Fruit fly (Drosophila melanogaster) whole organism, embryonic: ENCODE results near the gene CG10959.

ENCODE experiments used
- Aef1 ChIP-seq: fragments of 200-800 bp; sonication (Bioruptor generic); IDR thresholded peaks from 3 replicates; pipeline ENCODE4 v1.3.6; 2022; ENCODE audit warnings: missing biosample characterization, missing genetic modification characterization
- CG10366 ChIP-seq: fragments of 200-800 bp; sonication (Bioruptor generic); IDR thresholded peaks from 2 replicates; pipeline ENCODE4 v1.3.6; 2022; ENCODE audit warnings: missing biosample characterization, missing genetic modification characterization
- CG10431 ChIP-seq: fragments of 200-800 bp; sonication (Bioruptor generic); optimal IDR thresholded peaks from 3 replicates; lab custom pipeline; 2018; ENCODE audit warnings: missing biosample characterization, mild to moderate bottlenecking, missing genetic modification characterization
- CG13287 ChIP-seq: fragments of 200-800 bp; sonication (Bioruptor generic); IDR thresholded peaks from 2 replicates; pipeline ENCODE4 v1.3.6; 2022; ENCODE audit warnings: missing biosample characterization, missing genetic modification characterization; ENCODE audit not compliant: partially characterized antibody
- CG14050 ChIP-seq: fragments of 200-800 bp; sonication (Bioruptor generic); IDR thresholded peaks from 3 replicates; pipeline ENCODE4 v1.3.6; 2022; ENCODE audit warnings: missing biosample characterization, missing genetic modification characterization
- CG14860 ChIP-seq: fragments of 200-800 bp; sonication (Bioruptor generic); IDR thresholded peaks from 3 replicates; pipeline ENCODE4 v1.3.6; 2022; ENCODE audit warnings: missing biosample characterization, missing genetic modification characterization; ENCODE audit not compliant: partially characterized antibody
- CG14965 ChIP-seq: fragments of 200-800 bp; sonication (Bioruptor generic); optimal IDR thresholded peaks from 2 replicates; lab custom pipeline; 2016; ENCODE audit warnings: missing biosample characterization, missing genetic modification characterization, borderline replicate concordance
- CG15514 ChIP-seq: fragments of 200-800 bp; sonication (Bioruptor generic); optimal IDR thresholded peaks from 3 replicates; lab custom pipeline; 2017; ENCODE audit warnings: missing biosample characterization, missing genetic modification characterization, mild to moderate bottlenecking, moderate library complexity, missing genetic modification reagents
- CG17385 ChIP-seq: fragments of 200-800 bp; sonication (Bioruptor generic); optimal IDR thresholded peaks from 3 replicates; lab custom pipeline; 2018; ENCODE audit warnings: missing biosample characterization, mild to moderate bottlenecking, missing genetic modification characterization
- CG30403 ChIP-seq: fragments of 200-800 bp; sonication (Bioruptor generic); optimal IDR thresholded peaks from 3 replicates; lab custom pipeline; 2016; ENCODE audit warnings: missing biosample characterization, missing genetic modification characterization
- CG34376 ChIP-seq: fragments of 200-800 bp; sonication (Bioruptor generic); optimal IDR thresholded peaks from 2 replicates; lab custom pipeline; 2018; ENCODE audit warnings: missing biosample characterization, mild to moderate bottlenecking, missing genetic modification characterization
- CG34422 ChIP-seq: fragments of 200-800 bp; sonication (Bioruptor generic); IDR thresholded peaks from 3 replicates; pipeline ENCODE4 v1.3.6; 2022; ENCODE audit warnings: missing biosample characterization, missing genetic modification characterization
- CG4360 ChIP-seq: fragments of 200-800 bp; sonication (Bioruptor generic); IDR thresholded peaks from 2 replicates; pipeline ENCODE4 v1.3.6; 2022; ENCODE audit warnings: missing biosample characterization, missing genetic modification characterization
- CG6683 ChIP-seq: fragments of 200-800 bp; sonication (Bioruptor generic); optimal IDR thresholded peaks from 2 replicates; lab custom pipeline; 2017; ENCODE audit warnings: missing biosample characterization, mild to moderate bottlenecking, missing genetic modification characterization, missing genetic modification reagents
- CG6813 ChIP-seq: fragments of 200-800 bp; sonication (Bioruptor generic); optimal IDR thresholded peaks from 2 replicates; lab custom pipeline; 2017; ENCODE audit warnings: missing biosample characterization, missing genetic modification characterization, mild to moderate bottlenecking, moderate library complexity, missing genetic modification reagents
- CG7928 ChIP-seq: fragments of 200-800 bp; sonication (Bioruptor generic); optimal IDR thresholded peaks from 2 replicates; lab custom pipeline; 2017; ENCODE audit warnings: missing biosample characterization, mild to moderate bottlenecking, missing genetic modification characterization
- CG8765 ChIP-seq: fragments of 200-800 bp; sonication (Bioruptor generic); IDR thresholded peaks from 2 replicates; pipeline ENCODE4 v1.3.6; 2022; ENCODE audit warnings: missing biosample characterization, missing genetic modification characterization
- CG8924 ChIP-seq: fragments of 200-800 bp; optimal IDR thresholded peaks from 3 replicates; lab custom pipeline; 2019; ENCODE audit warnings: missing biosample characterization, mild to moderate bottlenecking, missing genetic modification characterization, moderate library complexity
- CG9876 ChIP-seq: fragments of 200-800 bp; sonication (Bioruptor generic); optimal IDR thresholded peaks from 2 replicates; lab custom pipeline; 2016; ENCODE audit warnings: missing biosample characterization, missing genetic modification characterization
- CHES-1-like ChIP-seq: fragments of 200-800 bp; sonication (Bioruptor generic); optimal IDR thresholded peaks from 2 replicates; lab custom pipeline; 2016; ENCODE audit warnings: missing biosample characterization, missing genetic modification characterization
- Dref ChIP-seq: fragments of 200-800 bp; sonication (Bioruptor generic); IDR thresholded peaks from 2 replicates; pipeline ENCODE4 v1.3.6; 2022; ENCODE audit warnings: missing biosample characterization, missing genetic modification characterization
- Elba2 ChIP-seq: fragments of 200-800 bp; sonication (Bioruptor generic); optimal IDR thresholded peaks from 3 replicates; lab custom pipeline; 2016; ENCODE audit warnings: missing biosample characterization, missing genetic modification characterization
- HLHmδ ChIP-seq: fragments of 200-800 bp; sonication (Bioruptor generic); optimal IDR thresholded peaks from 2 replicates; lab custom pipeline; 2018; ENCODE audit warnings: missing biosample characterization, mild to moderate bottlenecking, missing genetic modification characterization, moderate library complexity
- Lhr ChIP-seq: fragments of 200-800 bp; sonication (Bioruptor generic); optimal IDR thresholded peaks from 3 replicates; lab custom pipeline; 2017; ENCODE audit warnings: mild to moderate bottlenecking, missing biosample characterization, missing genetic modification reagents, missing genetic modification characterization
- Lim3 ChIP-seq: fragments of 200-800 bp; sonication (Bioruptor generic); IDR thresholded peaks from 2 replicates; pipeline ENCODE4 v1.3.6; 2022; ENCODE audit warnings: missing biosample characterization, missing genetic modification characterization
- Max ChIP-seq: fragments of 200-800 bp; sonication (Bioruptor generic); optimal IDR thresholded peaks from 2 replicates; lab custom pipeline; 2016; ENCODE audit warnings: missing biosample characterization, mild to moderate bottlenecking, missing genetic modification characterization
- Rfx ChIP-seq: fragments of 200-800 bp; sonication (Bioruptor generic); IDR thresholded peaks from 2 replicates; pipeline ENCODE4 v1.3.6; 2022; ENCODE audit warnings: missing biosample characterization, missing genetic modification characterization
- amos ChIP-seq: fragments of 200-800 bp; sonication (Bioruptor generic); IDR thresholded peaks from 2 replicates; pipeline ENCODE4 v1.3.6; 2022; ENCODE audit warnings: missing biosample characterization, missing genetic modification characterization; ENCODE audit not compliant: partially characterized antibody
- bigmax ChIP-seq: fragments of 200-800 bp; sonication (Bioruptor generic); optimal IDR thresholded peaks from 2 replicates; lab custom pipeline; 2018; ENCODE audit warnings: missing biosample characterization, mild to moderate bottlenecking, missing genetic modification characterization
- bowl ChIP-seq: fragments of 200-800 bp; sonication (Bioruptor generic); IDR thresholded peaks from 2 replicates; pipeline ENCODE4 v1.3.6; 2022; ENCODE audit warnings: missing biosample characterization, missing genetic modification characterization
- bsh ChIP-seq, 2 experiments: fragments of 200-800 bp; sonication (Bioruptor generic); optimal IDR thresholded peaks; 2 replicates each; lab custom pipeline; 2017 to 2018; ENCODE audit warnings: mild to moderate bottlenecking in 2 of 2, missing biosample characterization in 2 of 2, missing genetic modification characterization in 2 of 2, moderate library complexity in 1 of 2
- chinmo ChIP-seq: fragments of 200-800 bp; sonication (Bioruptor generic); IDR thresholded peaks from 4 replicates; pipeline ENCODE4 v1.3.6; 2022; ENCODE audit warnings: missing biosample characterization, missing genetic modification characterization; ENCODE audit not compliant: partially characterized antibody
- ci ChIP-seq: fragments of 200-800 bp; sonication (Bioruptor generic); IDR thresholded peaks from 3 replicates; pipeline ENCODE4 v1.3.6; 2022; ENCODE audit warnings: missing biosample characterization, missing genetic modification characterization
- crol ChIP-seq: fragments of 200-800 bp; sonication (Bioruptor generic); IDR thresholded peaks from 2 replicates; pipeline ENCODE4 v1.3.6; 2022; ENCODE audit warnings: missing biosample characterization, missing genetic modification characterization
- da ChIP-seq: fragments of 200-800 bp; sonication (Bioruptor generic); optimal IDR thresholded peaks from 2 replicates; lab custom pipeline; 2016; ENCODE audit warnings: missing biosample characterization, missing genetic modification characterization
- dm ChIP-seq: fragments of 200-800 bp; sonication (Bioruptor generic); optimal IDR thresholded peaks from 3 replicates; lab custom pipeline; 2016; ENCODE audit warnings: missing biosample characterization, missing genetic modification characterization
- eve ChIP-seq, 2 experiments: fragments of >200 bp; optimal IDR thresholded peaks; 2 replicates each; lab custom pipeline; 2017; ENCODE audit warnings: missing biosample characterization in 2 of 2, missing genetic modification characterization in 2 of 2
- kay ChIP-seq: fragments of 200-800 bp; sonication (Bioruptor generic); optimal IDR thresholded peaks from 2 replicates; lab custom pipeline; 2016; ENCODE audit warnings: missing biosample characterization, missing genetic modification characterization
- kni ChIP-seq: fragments of 200-800 bp; sonication (Bioruptor generic); optimal IDR thresholded peaks from 3 replicates; lab custom pipeline; 2017; ENCODE audit warnings: mild to moderate bottlenecking, missing biosample characterization, missing genetic modification reagents, missing genetic modification characterization
- knrl ChIP-seq: fragments of 200-800 bp; sonication (Bioruptor generic); IDR thresholded peaks from 3 replicates; pipeline ENCODE4 v1.3.6; 2022; ENCODE audit warnings: missing biosample characterization, missing genetic modification characterization; ENCODE audit not compliant: partially characterized antibody
- nom ChIP-seq: fragments of 200-800 bp; sonication (Bioruptor generic); optimal IDR thresholded peaks from 2 replicates; lab custom pipeline; 2017; ENCODE audit warnings: missing biosample characterization, missing genetic modification characterization, mild to moderate bottlenecking, moderate library complexity, missing genetic modification reagents
- pnt ChIP-seq: fragments of 200-800 bp; sonication (Bioruptor generic); optimal IDR thresholded peaks from 3 replicates; lab custom pipeline; 2016; ENCODE audit warnings: missing biosample characterization, missing genetic modification characterization
- row ChIP-seq: fragments of 200-800 bp; sonication (Bioruptor generic); IDR thresholded peaks from 3 replicates; pipeline ENCODE4 v1.3.6; 2022; ENCODE audit warnings: missing biosample characterization, missing genetic modification characterization
- sr ChIP-seq: fragments of 200-800 bp; sonication (Bioruptor generic); IDR thresholded peaks from 3 replicates; pipeline ENCODE4 v1.3.6; 2022; ENCODE audit warnings: missing biosample characterization, missing genetic modification characterization
- sug ChIP-seq: fragments of 200-800 bp; optimal IDR thresholded peaks from 2 replicates; lab custom pipeline; 2019; ENCODE audit warnings: missing biosample characterization, mild to moderate bottlenecking, missing genetic modification characterization, moderate library complexity
- zfh1 ChIP-seq: fragments of 200-800 bp; sonication (Bioruptor generic); IDR thresholded peaks from 3 replicates; pipeline ENCODE4 v1.3.6; 2022; ENCODE audit warnings: missing biosample characterization, missing genetic modification characterization

CG10959 gene

DNA sequence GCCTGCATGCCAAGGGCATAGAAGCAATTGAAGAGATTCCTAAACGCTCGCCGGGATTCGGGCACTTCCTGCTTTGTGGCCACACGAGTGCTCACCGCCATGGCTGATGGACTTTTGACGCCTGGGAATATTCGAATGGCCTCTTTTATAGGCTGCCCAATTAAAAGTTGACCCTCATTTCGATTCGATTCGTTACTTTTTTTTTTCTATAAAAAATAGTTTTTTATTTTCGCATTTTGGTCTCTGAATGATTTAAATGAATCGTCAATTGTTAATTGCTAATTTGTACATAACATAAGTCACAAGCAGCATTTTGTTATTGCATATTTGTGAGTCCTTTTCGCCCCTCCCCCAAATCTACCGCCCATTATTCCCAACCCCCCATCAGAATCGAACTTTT is 17.0 kb downstream of the CG10959 start, which contains the start of gene Or7a:
TSS of gene Or7a (minus strand) at position 101 of the 400 bp plus-strand sequence.
- TF ChIP-seq CG34376 (no peak), Max (GFP tag; lab: Kevin White, UChicago) (no peak), sr (GFP tag; lab: Robert Waterston, UW) (no peak), CG15514 (GFP tag; lab: Kevin White, UChicago) (no peak), CG7928 (GFP tag; lab: Kevin White, UChicago) (no peak), ci (GFP tag; lab: Robert Waterston, UW) (no peak), eve (GFP tag; optimal IDR thresholded peaks at IDR 0.05; lab: Kevin White, UChicago) (no peak), Dref (GFP tag; lab: Robert Waterston, UW) (no peak), kni (GFP tag; lab: Kevin White, UChicago) (no peak), CG14050 (GFP tag; lab: Robert Waterston, UW) (no peak), pnt (no peak), da (no peak), Rfx (GFP tag; lab: Robert Waterston, UW) (no peak), CG8765 (GFP tag; lab: Robert Waterston, UW) (no peak), CG14965 (no peak), zfh1 (GFP tag; lab: Robert Waterston, UW) (no peak), CG9876 (GFP tag; lab: Kevin White, UChicago) (no peak), sug (tag; lab: Kevin White, UChicago) (no peak), CG30403 (no peak)

DNA sequence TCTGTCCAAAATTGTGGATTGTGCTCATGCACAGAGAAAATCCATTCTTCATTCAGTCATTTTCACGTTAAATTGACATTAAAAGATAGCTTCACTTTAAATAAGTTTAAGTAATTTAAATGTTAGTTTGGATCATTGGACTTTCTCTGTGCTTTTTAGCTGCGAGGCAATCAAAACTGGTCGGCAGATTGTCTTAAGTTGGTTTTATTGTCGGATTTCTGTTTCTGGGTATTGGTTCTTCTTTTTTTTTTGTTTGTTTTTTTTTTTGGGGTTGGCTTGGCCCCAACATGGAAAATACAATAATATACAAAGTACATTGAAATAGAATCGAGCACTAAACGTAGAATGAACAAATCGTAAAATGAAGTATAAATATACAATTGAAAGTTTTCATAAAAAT is 21.6 kb downstream of the CG10959 start, which contains the start of gene CG2278:
TSS of gene CG2278 (minus strand) at position 101 of the 400 bp plus-strand sequence.
- TF ChIP-seq CG6683 (GFP tag; lab: Kevin White, UChicago) (no peak), bigmax (no peak), CG10431 (no peak), CG10366 (GFP tag; lab: Robert Waterston, UW) (no peak)
- TF ChIP-seq, all 482 proteins: peak for 0

DNA sequence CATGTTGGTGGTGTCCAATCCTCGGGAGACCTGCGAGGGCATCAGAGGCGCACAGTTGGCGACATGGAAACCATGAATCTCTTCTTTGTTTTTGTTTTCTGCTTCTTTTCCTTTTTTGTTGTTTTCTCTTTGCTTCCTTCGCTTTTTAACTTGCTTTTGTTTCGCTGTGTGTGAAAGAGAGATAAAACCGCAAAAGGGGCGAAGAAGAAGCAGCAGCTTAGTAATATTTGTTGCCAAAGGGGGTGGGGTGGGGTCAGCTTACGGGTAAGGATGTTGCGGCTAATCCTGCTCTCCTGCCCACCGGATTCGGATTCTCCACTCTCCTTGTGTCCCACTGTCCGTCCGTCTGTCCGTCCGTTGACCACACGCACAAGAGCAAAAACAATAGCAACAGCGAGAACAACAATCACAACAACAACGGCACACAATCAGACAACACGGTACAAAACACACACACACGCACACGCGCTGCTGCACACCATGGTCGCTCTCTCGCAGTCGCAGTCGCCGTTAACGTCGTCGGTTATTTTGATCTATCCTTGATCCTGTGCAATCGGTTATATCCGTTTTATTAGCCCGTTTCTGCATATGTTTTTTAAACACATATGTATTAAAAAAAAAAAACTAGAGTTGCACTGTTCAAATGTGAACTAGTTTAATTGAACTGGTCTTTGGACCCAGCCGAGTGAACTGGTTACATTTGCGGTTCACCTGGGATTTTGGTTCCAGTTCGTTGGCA is 27.9 kb downstream of the CG10959 start:
- TF ChIP-seq bsh (GFP tag; optimal IDR thresholded peaks at IDR 0.05; lab: Kevin White, UChicago) (peak in 1 of 2 experiments; percentile 31), CG13287 (GFP tag; lab: Robert Waterston, UW) (0 out of 2 replicates have a peak, but pooled peaks have one; percentile 20), CG4360 (GFP tag; lab: Robert Waterston, UW) (peak; percentile 86), CG8924 (tag; lab: Kevin White, UChicago) (peak; percentile 5), CHES-1-like (GFP tag; lab: Kevin White, UChicago) (no peak), CG17385 (GFP tag; lab: Kevin White, UChicago) (peak; percentile 89), row (GFP tag; lab: Robert Waterston, UW) (0 out of 3 replicates have a peak, but pooled peaks have one; percentile 19), knrl (GFP tag; lab: Robert Waterston, UW) (peak; percentile 55; the same call in 2 of the 3 replicates), CG34422 (GFP tag; lab: Robert Waterston, UW) (peak; percentile 26; the same call in 1 of the 3 replicates), amos (GFP tag; lab: Robert Waterston, UW) (peak; percentile 45; the same call in 1 of the 2 replicates), chinmo (GFP tag; lab: Robert Waterston, UW) (0 out of 4 replicates have a peak, but pooled peaks have one; percentile 41), kay (GFP tag; lab: Kevin White, UChicago) (no peak), dm (GFP tag; lab: Kevin White, UChicago) (peak; percentile 11), Aef1 (GFP tag; lab: Robert Waterston, UW) (peak; percentile 41; the same call in 2 of the 3 replicates), nom (GFP tag; lab: Kevin White, UChicago) (peak; percentile 58), crol (GFP tag; lab: Robert Waterston, UW) (peak; percentile 29; the same call in 1 of the 2 replicates), Elba2 (peak; percentile 16), Lim3 (GFP tag; lab: Robert Waterston, UW) (no peak), bowl (no peak), Lhr (GFP tag; lab: Kevin White, UChicago) (no peak), HLHmδ (GFP tag; lab: Kevin White, UChicago) (no peak), CG6813 (GFP tag; lab: Kevin White, UChicago) (no peak), kni (GFP tag; lab: Kevin White, UChicago) (peak; percentile 26), CG14860 (GFP tag; lab: Robert Waterston, UW) (no peak)
